Worm (Caenorhabditis elegans) whole organism, midembryonic: ENCODE data around the gene Y6E2A.10.

ENCODE experiments used
- T22C8.4 ChIP-seq: fragments of 200-800 bp; sonication (Bioruptor generic); IDR thresholded peaks from 2 replicates; pipeline ENCODE4 v1.3.6; 2022; ENCODE audit warnings: missing genetic modification characterization, missing compliant biosample characterization
- cog-1 ChIP-seq: sonication (generic microtip); optimal IDR thresholded peaks from 2 replicates; lab custom pipeline; 2016; ENCODE audit warnings: missing genetic modification characterization, missing compliant biosample characterization
- flt-1 ChIP-seq: fragments of 200-800 bp; sonication (Bioruptor generic); IDR thresholded peaks from 2 replicates; pipeline ENCODE4 v1.3.6; 2022; ENCODE audit warnings: missing genetic modification characterization, missing compliant biosample characterization

DNA sequence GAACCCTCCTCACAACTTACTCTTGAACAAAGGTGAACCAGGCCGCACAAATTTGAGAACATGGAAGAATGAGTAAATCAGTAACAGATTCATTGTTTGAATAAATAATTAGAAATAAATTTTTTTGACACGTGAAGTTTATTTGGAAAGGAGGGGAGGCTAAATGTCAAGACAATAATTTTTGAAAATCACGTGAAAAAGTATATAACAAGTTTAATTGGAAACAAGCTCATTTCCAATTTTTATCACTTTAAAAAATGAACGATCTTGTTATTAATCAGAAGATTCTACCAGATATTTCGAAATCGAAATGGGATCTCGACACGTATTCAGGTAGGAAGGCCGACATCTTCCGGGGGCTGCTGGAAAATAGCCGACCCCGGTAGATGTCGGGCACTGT lies 3.7 kb downstream of the Y6E2A.10 start, which contains the start of the genes irld-57 and sfxn-1.3:
- TF ChIP-seq cog-1 (tag; lab: Kevin White, UChicago) (no peak), T22C8.4 (GFP tag; lab: Robert Waterston, UW) (no peak), flt-1 (GFP tag; lab: Robert Waterston, UW) (no peak)
